Fruit fly (Drosophila melanogaster) whole organism, embryonic: ENCODE data around the gene Fpgs1.

Experiments used
- Bdp1 ChIP-seq: fragments of 200-800 bp; sonication (Bioruptor generic); optimal IDR thresholded peaks from 3 replicates; lab custom pipeline; 2016; ENCODE audit warnings: missing biosample characterization, missing genetic modification characterization
- CG10147 ChIP-seq: fragments of 200-800 bp; sonication (Bioruptor generic); optimal IDR thresholded peaks from 2 replicates; lab custom pipeline; 2019; ENCODE audit warnings: missing biosample characterization, mild to moderate bottlenecking, missing genetic modification characterization, moderate library complexity
- CG10321 ChIP-seq: fragments of 200-800 bp; sonication (Bioruptor generic); IDR thresholded peaks from 2 replicates; pipeline ENCODE4 v1.3.6; 2022; ENCODE audit warnings: missing biosample characterization, missing genetic modification characterization
- CG11085 ChIP-seq: fragments of 200-800 bp; sonication (Bioruptor generic); IDR thresholded peaks from 2 replicates; pipeline ENCODE4 v1.3.6; 2022; ENCODE audit warnings: missing biosample characterization, missing genetic modification characterization
- CG12299 ChIP-seq: fragments of 200-800 bp; sonication (Bioruptor generic); optimal IDR thresholded peaks from 2 replicates; lab custom pipeline; 2018; ENCODE audit warnings: missing biosample characterization, mild to moderate bottlenecking, missing genetic modification characterization
- CG12659 ChIP-seq: fragments of 200-800 bp; sonication (Bioruptor generic); optimal IDR thresholded peaks from 3 replicates; lab custom pipeline; 2017; ENCODE audit warnings: mild to moderate bottlenecking, missing biosample characterization, missing genetic modification reagents, missing genetic modification characterization
- CG1603 ChIP-seq: fragments of 200-800 bp; sonication (Bioruptor generic); optimal IDR thresholded peaks from 2 replicates; lab custom pipeline; 2019; ENCODE audit warnings: missing biosample characterization, mild to moderate bottlenecking, missing genetic modification characterization, moderate library complexity
- CG17829 ChIP-seq: fragments of 200-800 bp; optimal IDR thresholded peaks from 2 replicates; lab custom pipeline; 2019; ENCODE audit warnings: missing biosample characterization, mild to moderate bottlenecking, missing genetic modification characterization, moderate library complexity
- CG18764 ChIP-seq: fragments of 200-800 bp; sonication (Bioruptor generic); optimal IDR thresholded peaks from 3 replicates; lab custom pipeline; 2016; ENCODE audit warnings: missing biosample characterization, missing genetic modification characterization
- CG2116 ChIP-seq: fragments of 200-800 bp; sonication (Bioruptor generic); optimal IDR thresholded peaks from 3 replicates; lab custom pipeline; 2018; ENCODE audit warnings: missing biosample characterization, mild to moderate bottlenecking, missing genetic modification characterization
- CG33213 ChIP-seq: fragments of 200-800 bp; sonication (Bioruptor generic); optimal IDR thresholded peaks from 3 replicates; lab custom pipeline; 2016; ENCODE audit warnings: missing biosample characterization, missing genetic modification characterization
- CG3847 ChIP-seq: fragments of 200-800 bp; sonication (Bioruptor generic); IDR thresholded peaks from 2 replicates; pipeline ENCODE4 v1.3.6; 2022; ENCODE audit warnings: missing biosample characterization, missing genetic modification characterization
- CG42726 ChIP-seq: fragments of 200-800 bp; sonication (Bioruptor generic); IDR thresholded peaks from 2 replicates; pipeline ENCODE4 v1.3.6; 2022; ENCODE audit warnings: missing biosample characterization, missing genetic modification characterization; ENCODE audit not compliant: partially characterized antibody
- CG43689 ChIP-seq: fragments of 200-800 bp; sonication (Bioruptor generic); IDR thresholded peaks from 2 replicates; pipeline ENCODE4 v1.3.6; 2022; ENCODE audit warnings: missing biosample characterization, missing genetic modification characterization
- CG6654 ChIP-seq: fragments of 200-800 bp; sonication (Bioruptor generic); optimal IDR thresholded peaks from 2 replicates; lab custom pipeline; 2017; ENCODE audit warnings: missing biosample characterization, mild to moderate bottlenecking, missing genetic modification characterization
- CG6765 ChIP-seq: fragments of 200-800 bp; sonication (Bioruptor generic); optimal IDR thresholded peaks from 3 replicates; lab custom pipeline; 2017; ENCODE audit warnings: missing biosample characterization, mild to moderate bottlenecking, missing genetic modification characterization
- CTCF ChIP-seq: fragments of 200-800 bp; sonication (Bioruptor generic); optimal IDR thresholded peaks from 2 replicates; lab custom pipeline; 2017; ENCODE audit warnings: missing biosample characterization, mild to moderate bottlenecking, missing genetic modification characterization, moderate library complexity
- CrebB ChIP-seq: fragments of 200-800 bp; sonication (Bioruptor generic); optimal IDR thresholded peaks from 3 replicates; lab custom pipeline; 2018; ENCODE audit warnings: missing biosample characterization, mild to moderate bottlenecking, missing genetic modification characterization
- Dll ChIP-seq: fragments of 200-800 bp; sonication (Bioruptor generic); IDR thresholded peaks from 4 replicates; pipeline ENCODE4 v1.3.6; 2022; ENCODE audit warnings: missing biosample characterization, missing genetic modification characterization; ENCODE audit not compliant: partially characterized antibody
- Dp ChIP-seq: fragments of 200-800 bp; sonication (Bioruptor generic); optimal IDR thresholded peaks from 2 replicates; lab custom pipeline; 2018; ENCODE audit warnings: missing biosample characterization, mild to moderate bottlenecking, missing genetic modification characterization, moderate library complexity
- Drgx ChIP-seq: fragments of 200-800 bp; sonication (Bioruptor generic); IDR thresholded peaks from 2 replicates; pipeline ENCODE4 v1.3.6; 2022; ENCODE audit warnings: missing biosample characterization, missing genetic modification characterization
- E2f2 ChIP-seq: fragments of 200-800 bp; sonication (Bioruptor generic); IDR thresholded peaks from 2 replicates; pipeline ENCODE4 v1.3.6; 2022; ENCODE audit warnings: missing biosample characterization, missing genetic modification characterization
- ERR ChIP-seq: fragments of 200-800 bp; sonication (Bioruptor generic); optimal IDR thresholded peaks from 2 replicates; lab custom pipeline; 2016; ENCODE audit warnings: missing biosample characterization, missing genetic modification characterization
- Elba2 ChIP-seq: fragments of 200-800 bp; sonication (Bioruptor generic); optimal IDR thresholded peaks from 3 replicates; lab custom pipeline; 2016; ENCODE audit warnings: missing biosample characterization, missing genetic modification characterization
- HLHmδ ChIP-seq: fragments of 200-800 bp; sonication (Bioruptor generic); optimal IDR thresholded peaks from 2 replicates; lab custom pipeline; 2018; ENCODE audit warnings: missing biosample characterization, mild to moderate bottlenecking, missing genetic modification characterization, moderate library complexity
- HmgD ChIP-seq: fragments of 200-800 bp; sonication (Bioruptor generic); optimal IDR thresholded peaks from 3 replicates; lab custom pipeline; 2016; ENCODE audit warnings: missing biosample characterization, missing genetic modification characterization
- HmgZ ChIP-seq: fragments of 200-800 bp; sonication (Bioruptor generic); optimal IDR thresholded peaks from 2 replicates; lab custom pipeline; 2018; ENCODE audit warnings: missing biosample characterization, mild to moderate bottlenecking, missing genetic modification characterization
- Jarid2 ChIP-seq: fragments of 200-800 bp; sonication (Bioruptor generic); optimal IDR thresholded peaks from 3 replicates; lab custom pipeline; 2017; ENCODE audit warnings: mild to moderate bottlenecking, missing biosample characterization, missing genetic modification reagents, missing genetic modification characterization
- Lhr ChIP-seq: fragments of 200-800 bp; sonication (Bioruptor generic); optimal IDR thresholded peaks from 3 replicates; lab custom pipeline; 2017; ENCODE audit warnings: mild to moderate bottlenecking, missing biosample characterization, missing genetic modification reagents, missing genetic modification characterization
- Myb ChIP-seq: fragments of 200-800 bp; sonication (Bioruptor generic); optimal IDR thresholded peaks from 2 replicates; lab custom pipeline; 2016; ENCODE audit warnings: missing biosample characterization, missing genetic modification characterization
- Nf-YC ChIP-seq: fragments of 200-800 bp; optimal IDR thresholded peaks from 3 replicates; lab custom pipeline; 2019; ENCODE audit warnings: missing biosample characterization, mild to moderate bottlenecking, missing genetic modification characterization, moderate library complexity
- Pdp1 ChIP-seq, 2 experiments: fragments of 200-800 bp; sonication (Bioruptor generic); optimal IDR thresholded peaks; 3 replicates each; lab custom pipeline; 2016; ENCODE audit warnings: missing biosample characterization in 2 of 2, missing genetic modification characterization in 2 of 2, mild to moderate bottlenecking in 1 of 2, moderate library complexity in 1 of 2
- TFAM ChIP-seq: fragments of 200-800 bp; sonication (Bioruptor generic); optimal IDR thresholded peaks from 2 replicates; lab custom pipeline; 2017; ENCODE audit warnings: missing biosample characterization, missing genetic modification characterization, inconsistent platforms
- ab ChIP-seq: fragments of 200-800 bp; sonication (Bioruptor generic); optimal IDR thresholded peaks from 2 replicates; lab custom pipeline; 2016; ENCODE audit warnings: missing biosample characterization, missing genetic modification characterization
- bcd ChIP-seq: fragments of 200-800 bp; sonication (Bioruptor generic); optimal IDR thresholded peaks from 2 replicates; lab custom pipeline; 2017; ENCODE audit warnings: missing biosample characterization, mild to moderate bottlenecking, missing genetic modification characterization
- bowl ChIP-seq: fragments of 200-800 bp; sonication (Bioruptor generic); IDR thresholded peaks from 2 replicates; pipeline ENCODE4 v1.3.6; 2022; ENCODE audit warnings: missing biosample characterization, missing genetic modification characterization
- chinmo ChIP-seq: fragments of 200-800 bp; sonication (Bioruptor generic); IDR thresholded peaks from 4 replicates; pipeline ENCODE4 v1.3.6; 2022; ENCODE audit warnings: missing biosample characterization, missing genetic modification characterization; ENCODE audit not compliant: partially characterized antibody
- chm ChIP-seq: fragments of 200-800 bp; sonication (Bioruptor generic); IDR thresholded peaks from 2 replicates; pipeline ENCODE4 v1.3.6; 2022; ENCODE audit warnings: missing biosample characterization, missing genetic modification characterization
- dmrt99B ChIP-seq: fragments of 200-800 bp; sonication (Bioruptor generic); optimal IDR thresholded peaks from 2 replicates; lab custom pipeline; 2018; ENCODE audit warnings: missing biosample characterization, mild to moderate bottlenecking, missing genetic modification characterization, moderate library complexity
- fru ChIP-seq: fragments of >200 bp; optimal IDR thresholded peaks from 2 replicates; lab custom pipeline; 2017
- gsb-n ChIP-seq: fragments of 200-800 bp; sonication (Bioruptor generic); optimal IDR thresholded peaks from 3 replicates; lab custom pipeline; 2018; ENCODE audit warnings: missing biosample characterization, mild to moderate bottlenecking, missing genetic modification characterization
- hkb ChIP-seq, 2 experiments: fragments of 200-800 bp in 1 of 2; fragments of >200 bp in 1 of 2; sonication (Bioruptor generic) in 1 of 2; IDR thresholded peaks in 1 of 2; optimal IDR thresholded peaks in 1 of 2; 2 replicates each; pipeline versions ENCODE4 v1.3.6 to Lab custom; 2017 to 2022; ENCODE audit warnings: missing biosample characterization in 1 of 2, missing genetic modification characterization in 1 of 2
- kah ChIP-seq: fragments of 200-800 bp; sonication (Bioruptor generic); optimal IDR thresholded peaks from 2 replicates; lab custom pipeline; 2018; ENCODE audit warnings: missing biosample characterization, mild to moderate bottlenecking, missing genetic modification characterization
- lab ChIP-seq: fragments of 200-800 bp; sonication (Bioruptor generic); optimal IDR thresholded peaks from 3 replicates; lab custom pipeline; 2017; ENCODE audit warnings: missing biosample characterization, missing genetic modification characterization, mild to moderate bottlenecking, moderate library complexity, missing genetic modification reagents
- sna ChIP-seq: fragments of 200-800 bp; sonication (Bioruptor generic); IDR thresholded peaks from 2 replicates; pipeline ENCODE4 v1.3.6; 2022; ENCODE audit warnings: missing biosample characterization, missing genetic modification characterization; ENCODE audit not compliant: partially characterized antibody
- so ChIP-seq: fragments of 200-800 bp; sonication (Bioruptor generic); IDR thresholded peaks from 3 replicates; pipeline ENCODE4 v1.3.6; 2022; ENCODE audit warnings: missing biosample characterization, missing genetic modification characterization
- trem ChIP-seq: fragments of 200-800 bp; optimal IDR thresholded peaks from 3 replicates; lab custom pipeline; 2019; ENCODE audit warnings: missing biosample characterization, mild to moderate bottlenecking, missing genetic modification characterization, moderate library complexity
- trh ChIP-seq: fragments of 200-800 bp; sonication (Bioruptor generic); optimal IDR thresholded peaks from 2 replicates; lab custom pipeline; 2016; ENCODE audit warnings: missing biosample characterization, missing genetic modification characterization
- unc-4 ChIP-seq: fragments of 200-800 bp; sonication (Bioruptor generic); IDR thresholded peaks from 2 replicates; pipeline ENCODE4 v1.3.6; 2022; ENCODE audit warnings: missing biosample characterization, missing genetic modification characterization; ENCODE audit not compliant: partially characterized antibody

Gene Fpgs1

DNA sequence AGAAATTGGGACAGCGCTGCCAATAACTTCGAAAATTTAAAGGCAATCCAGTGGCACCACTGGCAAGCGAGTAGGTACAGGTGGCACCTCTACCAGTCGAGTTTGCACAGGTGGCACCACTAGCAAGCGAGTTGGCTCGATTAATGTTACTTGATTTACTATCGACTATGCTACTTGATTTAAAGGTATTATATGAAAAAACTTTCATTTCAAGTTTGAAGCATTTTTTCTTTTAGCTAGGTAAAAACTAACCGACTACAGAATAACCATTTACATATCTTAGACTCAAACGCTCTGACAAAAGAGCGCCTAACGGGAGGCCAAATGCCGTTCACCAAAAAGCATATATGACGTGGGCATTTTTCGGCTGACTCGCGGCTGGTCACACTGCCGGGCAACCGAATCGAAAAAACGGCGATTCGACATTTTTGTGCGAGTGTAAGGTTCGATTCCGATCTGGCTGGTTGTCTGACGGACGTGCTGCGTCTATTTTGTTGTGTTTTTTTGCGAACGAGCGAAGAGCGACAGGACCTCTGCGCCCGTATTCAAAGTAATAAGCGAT, 47.4 kb downstream of the Fpgs1 start, which contains the start of gene Tis11 (continued):
- TF ChIP-seq Drgx (GFP tag; lab: Robert Waterston, UW) (no peak), CrebB (tag; lab: Kevin White, UChicago) (no peak), so (GFP tag; lab: Robert Waterston, UW) (peak; percentile 55; the same call in 1 of the 3 replicates), Nf-YC (tag; lab: Kevin White, UChicago) (peak; percentile 3), lab (GFP tag; lab: Kevin White, UChicago) (peak; percentile 33), CG17829 (peak; percentile 25), CG3847 (GFP tag; lab: Robert Waterston, UW) (peak; percentile 70), bcd (GFP tag; lab: Kevin White, UChicago) (no peak), Elba2 (GFP tag; lab: Kevin White, UChicago) (no peak), Jarid2 (peak; percentile 94), gsb-n (no peak), CG12299 (peak; percentile 29), CG10147 (peak; percentile 10), sna (GFP tag; lab: Robert Waterston, UW) (peak; percentile 26; the same call in 1 of the 2 replicates), TFAM (GFP tag; lab: Kevin White, UChicago) (no peak), CG10321 (GFP tag; lab: Robert Waterston, UW) (no peak), CG12659 (peak; percentile 66), Lhr (GFP tag; lab: Kevin White, UChicago) (peak; percentile 93), HmgD (GFP tag; lab: Kevin White, UChicago) (peak; percentile 62), bowl (GFP tag; lab: Robert Waterston, UW) (no peak), CG43689 (GFP tag; lab: Robert Waterston, UW) (no peak), CG1603 (peak; percentile 55), fru (lab: Kevin White, UChicago) (no peak), Pdp1 (GFP tag; optimal IDR thresholded peaks at IDR 0.05; lab: Kevin White, UChicago) (peak in 1 of 2 experiments; percentile 37), CG42726 (peak; percentile 69; the same call in 1 of the 2 replicates), kah (GFP tag; lab: Kevin White, UChicago) (no peak), chm (GFP tag; lab: Robert Waterston, UW) (peak; percentile 94), chinmo (GFP tag; lab: Robert Waterston, UW) (0 out of 4 replicates have a peak, but pooled peaks have one; percentile 31), CG11085 (peak; percentile 42; the same call in 1 of the 2 replicates), E2f2 (GFP tag; lab: Robert Waterston, UW) (peak; percentile 82), HmgZ (tag; lab: Kevin White, UChicago) (peak; percentile 12), Bdp1 (GFP tag; lab: Kevin White, UChicago) (no peak), trem (tag; lab: Kevin White, UChicago) (peak; percentile 59), CG6765 (GFP tag; lab: Kevin White, UChicago) (no peak), CG2116 (peak; percentile 71), trh (no peak), CG18764 (GFP tag; lab: Kevin White, UChicago) (no peak), Dp (GFP tag; lab: Kevin White, UChicago) (peak; percentile 83), dmrt99B (no peak), hkb (optimal IDR thresholded peaks at IDR 0.05; lab: Kevin White, UChicago) (peak; percentile 89), hkb (GFP tag; IDR thresholded peaks at IDR 0.05; lab: Robert Waterston, UW) (peak; percentile 32; the same call in 1 of the 2 replicates), HLHmδ (GFP tag; lab: Kevin White, UChicago) (peak; percentile 66), unc-4 (GFP tag; lab: Robert Waterston, UW) (peak; percentile 55), ab (no peak), Dll (GFP tag; lab: Robert Waterston, UW) (0 out of 4 replicates have a peak, but pooled peaks have one; percentile 27), CTCF (GFP tag; lab: Kevin White, UChicago) (peak; percentile 71), ERR (no peak), CG6654 (GFP tag; lab: Kevin White, UChicago) (no peak), Myb (GFP tag; lab: Kevin White, UChicago) (peak; percentile 65), CG33213 (GFP tag; lab: Kevin White, UChicago) (peak; percentile 1)
